Fruit fly (Drosophila melanogaster) whole organism, adult: Measurements from ENCODE around the gene AIF.

Experiments used
- CG11617 ChIP-seq: fragments of 200-800 bp; sonication (Bioruptor generic); optimal IDR thresholded peaks from 2 replicates; lab custom pipeline; 2017; ENCODE audit warnings: mild to moderate bottlenecking, missing biosample characterization, missing genetic modification reagents, missing genetic modification characterization
- CG12768 ChIP-seq: fragments of 200-800 bp; sonication (Bioruptor generic); optimal IDR thresholded peaks from 2 replicates; lab custom pipeline; 2017; ENCODE audit warnings: missing biosample characterization, missing genetic modification characterization, mild to moderate bottlenecking, moderate library complexity, missing genetic modification reagents
- CG14711 ChIP-seq: fragments of 200-800 bp; sonication (Bioruptor generic); optimal IDR thresholded peaks from 2 replicates; lab custom pipeline; 2018; ENCODE audit warnings: missing biosample characterization, mild to moderate bottlenecking, missing genetic modification characterization, moderate library complexity
- CG1620 ChIP-seq: fragments of 200-800 bp; sonication (Bioruptor generic); optimal IDR thresholded peaks from 2 replicates; lab custom pipeline; 2016; ENCODE audit warnings: missing biosample characterization, missing genetic modification characterization
- CG33017 ChIP-seq: fragments of 200-800 bp; sonication (Bioruptor generic); optimal IDR thresholded peaks from 2 replicates; lab custom pipeline; 2018; ENCODE audit warnings: missing biosample characterization, mild to moderate bottlenecking, missing genetic modification characterization, moderate library complexity
- CG5204 ChIP-seq: fragments of 200-800 bp; sonication (Bioruptor generic); optimal IDR thresholded peaks from 2 replicates; lab custom pipeline; 2016; ENCODE audit warnings: missing biosample characterization, missing genetic modification characterization
- CG7045 ChIP-seq: fragments of 200-800 bp; sonication (Bioruptor generic); optimal IDR thresholded peaks from 2 replicates; lab custom pipeline; 2017; ENCODE audit warnings: missing biosample characterization, mild to moderate bottlenecking, missing genetic modification characterization
- CG7101 ChIP-seq: fragments of 200-800 bp; sonication (Bioruptor generic); optimal IDR thresholded peaks from 2 replicates; lab custom pipeline; 2018; ENCODE audit warnings: missing biosample characterization, mild to moderate bottlenecking, missing genetic modification characterization, moderate library complexity
- Clk ChIP-seq: fragments of 200-800 bp; sonication (Bioruptor generic); optimal IDR thresholded peaks from 2 replicates; lab custom pipeline; 2017; ENCODE audit warnings: missing biosample characterization, missing genetic modification characterization
- Crg-1 ChIP-seq: fragments of 200-800 bp; sonication (Bioruptor generic); optimal IDR thresholded peaks from 2 replicates; lab custom pipeline; 2016; ENCODE audit warnings: missing biosample characterization, missing genetic modification characterization
- Hr96 ChIP-seq: fragments of 200-800 bp; sonication (Bioruptor generic); optimal IDR thresholded peaks from 2 replicates; lab custom pipeline; 2016; ENCODE audit warnings: missing biosample characterization, missing genetic modification characterization
- Mnt ChIP-seq: fragments of 200-800 bp; sonication (Bioruptor generic); optimal IDR thresholded peaks from 2 replicates; lab custom pipeline; 2016; ENCODE audit warnings: missing biosample characterization, mild to moderate bottlenecking, missing genetic modification characterization
- bab1 ChIP-seq: fragments of 200-800 bp; sonication (Bioruptor generic); optimal IDR thresholded peaks from 3 replicates; lab custom pipeline; 2019; ENCODE audit warnings: missing biosample characterization, mild to moderate bottlenecking, missing genetic modification characterization, moderate library complexity
- cic ChIP-seq: fragments of 200-800 bp; sonication (Bioruptor generic); optimal IDR thresholded peaks from 2 replicates; lab custom pipeline; 2017; ENCODE audit warnings: missing biosample characterization, mild to moderate bottlenecking, missing genetic modification characterization, moderate library complexity
- cnc ChIP-seq, 2 experiments: fragments of >200 bp; optimal IDR thresholded peaks; 2 replicates each; lab custom pipeline; 2017
- kay ChIP-seq: fragments of 200-800 bp; sonication (Bioruptor generic); peaks from one replicate; lab custom pipeline; 2016; ENCODE audit warnings: missing biosample characterization, missing genetic modification characterization, borderline replicate concordance
- ovo ChIP-seq: fragments of 200-800 bp; sonication (Bioruptor generic); optimal IDR thresholded peaks from 2 replicates; lab custom pipeline; 2016; ENCODE audit warnings: missing biosample characterization, missing genetic modification characterization
- pad ChIP-seq: fragments of 200-800 bp; sonication (Bioruptor generic); optimal IDR thresholded peaks from 3 replicates; lab custom pipeline; 2017; ENCODE audit warnings: missing biosample characterization, missing genetic modification characterization, mild to moderate bottlenecking, moderate library complexity, missing genetic modification reagents
- tj ChIP-seq: fragments of 200-800 bp; sonication (Bioruptor generic); optimal IDR thresholded peaks from 3 replicates; lab custom pipeline; 2017; ENCODE audit warnings: missing biosample characterization, mild to moderate bottlenecking, missing genetic modification characterization, moderate library complexity
- toe ChIP-seq: fragments of 200-800 bp; sonication (Bioruptor generic); optimal IDR thresholded peaks from 2 replicates; lab custom pipeline; 2016; ENCODE audit warnings: missing biosample characterization, missing genetic modification characterization

Gene AIF

DNA sequence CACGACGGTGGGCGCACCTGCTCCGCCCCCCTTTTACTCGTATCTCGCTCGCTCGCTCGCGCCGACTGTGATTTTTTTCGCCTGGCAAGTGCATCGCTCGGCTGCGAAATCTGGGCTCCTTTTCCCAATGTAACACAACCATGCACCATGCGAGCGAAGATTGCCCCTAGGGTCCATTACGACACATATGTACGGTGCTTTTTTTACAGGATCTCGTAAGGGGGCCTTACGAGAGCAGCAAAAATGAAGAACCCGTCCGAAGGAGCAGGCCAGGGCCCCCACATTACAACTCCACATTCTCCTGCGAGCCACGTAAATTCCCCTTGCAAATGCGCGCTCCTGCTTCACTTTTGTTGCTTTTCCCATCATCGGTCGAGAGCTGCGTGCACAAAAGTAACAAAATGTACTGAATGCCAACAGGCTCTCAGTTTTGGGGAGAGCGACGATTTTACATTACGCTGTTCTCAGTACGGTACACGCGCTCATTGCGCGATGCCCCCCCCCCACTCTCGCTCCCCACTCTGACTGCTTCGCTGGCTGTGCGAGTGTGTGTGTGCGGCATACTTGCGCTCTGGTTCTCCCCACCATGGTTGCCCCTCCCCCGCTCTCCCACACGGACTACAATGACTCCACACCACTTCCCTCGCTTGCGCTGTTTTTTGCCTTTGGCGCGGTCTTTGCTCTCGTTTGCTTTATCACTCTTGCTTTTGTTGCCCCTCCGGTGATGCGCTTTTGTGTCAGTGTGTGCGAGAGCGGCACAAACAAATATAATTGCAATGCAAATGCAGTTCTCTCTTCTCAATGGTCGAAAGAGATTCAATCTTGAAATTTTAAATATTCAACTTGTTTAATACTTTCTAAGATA is 51.5 kb downstream of the AIF start:
- no peak for TF ChIP-seq CG7101 (tag; lab: Kevin White, UChicago)
- TF ChIP-seq bab1 (GFP tag; lab: Kevin White, UChicago) = peak; percentile 68
- TF ChIP-seq CG11617 (GFP tag; lab: Kevin White, UChicago) = peak; percentile 37
- peak; percentile 70 for TF ChIP-seq CG12768 (GFP tag; lab: Kevin White, UChicago)
- no peak for TF ChIP-seq cnc (optimal IDR thresholded peaks at IDR 0.05; lab: Kevin White, UChicago)
- TF ChIP-seq CG5204 = no peak
- TF ChIP-seq Hr96 (GFP tag; lab: Kevin White, UChicago) = no peak
- no peak for TF ChIP-seq CG14711 (tag; lab: Kevin White, UChicago)
- TF ChIP-seq ovo (GFP tag; lab: Kevin White, UChicago) = peak; percentile 32
- TF ChIP-seq pad (GFP tag; lab: Kevin White, UChicago) = peak; percentile 99
- TF ChIP-seq Clk (GFP tag; lab: Kevin White, UChicago) = peak; percentile 22
- peak; percentile 49 for TF ChIP-seq Crg-1 (GFP tag; lab: Kevin White, UChicago)
- peak; percentile 95 for TF ChIP-seq cic
- TF ChIP-seq CG1620 (GFP tag; lab: Kevin White, UChicago) = peak; percentile 1
- peak; percentile 26 for TF ChIP-seq toe (GFP tag; lab: Kevin White, UChicago)
- TF ChIP-seq kay (GFP tag; lab: Kevin White, UChicago) = peak; percentile 98
- TF ChIP-seq Mnt (GFP tag; lab: Kevin White, UChicago) = peak; percentile 88
- TF ChIP-seq CG33017 (tag; lab: Kevin White, UChicago) = peak; percentile 1
- peak; percentile 67 for TF ChIP-seq CG7045 (GFP tag; lab: Kevin White, UChicago)
- TF ChIP-seq tj (GFP tag; lab: Kevin White, UChicago) = peak; percentile 82
